Worm (Caenorhabditis elegans) whole organism, L1 larva: ENCODE measurements around the gene T23B7.3.
A peak's percentile ranks its signal among the peaks of the same experiment; 100 is the strongest.

ENCODE experiments used
- aha-1 ChIP-seq: fragments of 150-350 bp; optimal IDR thresholded peaks from 2 replicates; lab custom pipeline; 2014; ENCODE audit warnings: missing biosample characterization, missing genetic modification characterization
- blmp-1 ChIP-seq: fragments of 150-350 bp; optimal IDR thresholded peaks from 2 replicates; lab custom pipeline; 2014; ENCODE audit warnings: missing biosample characterization, missing genetic modification characterization
- ces-1 ChIP-seq: fragments of 150-350 bp; optimal IDR thresholded peaks from 2 replicates; lab custom pipeline; 2014; ENCODE audit warnings: missing biosample characterization, missing genetic modification reagents, missing genetic modification characterization
- fkh-10 ChIP-seq: sonication (generic microtip); optimal IDR thresholded peaks from 2 replicates; lab custom pipeline; 2017; ENCODE audit warnings: missing biosample characterization, missing genetic modification reagents, missing genetic modification characterization
- jun-1 ChIP-seq: fragments of 150-350 bp; optimal IDR thresholded peaks from 2 replicates; lab custom pipeline; 2014; ENCODE audit warnings: missing biosample characterization, missing genetic modification reagents, missing genetic modification characterization
- lin-35 ChIP-seq, 2 experiments: fragments of 150-350 bp; optimal IDR thresholded peaks; 2 replicates each; lab custom pipeline; 2014; ENCODE audit warnings: missing biosample characterization in 2 of 2, missing genetic modification characterization in 2 of 2, missing genetic modification reagents in 2 of 2
- nhr-11 ChIP-seq: fragments of 150-350 bp; optimal IDR thresholded peaks from 2 replicates; lab custom pipeline; 2014; ENCODE audit warnings: missing biosample characterization, missing genetic modification characterization
- nhr-12 ChIP-seq: sonication (generic microtip); optimal IDR thresholded peaks from 2 replicates; lab custom pipeline; 2017; ENCODE audit warnings: missing biosample characterization, missing genetic modification characterization
- nhr-77 ChIP-seq: fragments of 150-350 bp; optimal IDR thresholded peaks from 2 replicates; lab custom pipeline; 2014; ENCODE audit warnings: missing biosample characterization, missing genetic modification characterization
- sox-4 ChIP-seq: sonication (generic microtip); optimal IDR thresholded peaks from 2 replicates; lab custom pipeline; 2016; ENCODE audit warnings: missing genetic modification characterization, missing compliant biosample characterization
- unc-130 ChIP-seq: fragments of 150-350 bp; optimal IDR thresholded peaks from 2 replicates; lab custom pipeline; 2017; ENCODE audit warnings: missing biosample characterization, missing genetic modification characterization, inconsistent platforms
- zag-1 ChIP-seq: fragments of 150-350 bp; optimal IDR thresholded peaks from 2 replicates; lab custom pipeline; 2014; ENCODE audit warnings: missing biosample characterization, missing genetic modification characterization

DNA sequence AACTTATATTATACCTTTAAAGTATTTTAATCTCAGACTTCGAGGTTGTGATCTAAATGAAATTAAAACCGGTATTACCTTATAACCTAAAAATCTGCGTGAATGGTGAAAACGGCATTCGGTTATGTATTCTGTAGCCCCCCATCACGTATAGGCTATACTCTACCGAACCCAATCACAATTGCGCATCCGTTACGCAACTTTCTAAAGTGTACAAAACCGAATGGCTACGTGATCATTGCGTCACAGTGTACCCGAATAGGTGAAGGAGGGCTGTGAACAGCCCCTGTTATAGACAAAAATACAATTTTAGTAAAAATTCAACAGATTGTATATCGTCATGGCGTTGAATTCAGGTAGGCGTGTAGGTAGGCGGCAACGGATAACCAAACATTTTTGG is 27.4 kb upstream of the T23B7.3 start:
- no peak for TF ChIP-seq fkh-10 (GFP tag; lab: Kevin White, UChicago)
- no peak for TF ChIP-seq zag-1 (tag; lab: Kevin White, UChicago)
- TF ChIP-seq lin-35 (GFP tag; optimal IDR thresholded peaks at IDR 0.05; lab: Kevin White, UChicago) = no peak
- TF ChIP-seq jun-1 = no peak
- peak; percentile 58 for TF ChIP-seq blmp-1 (tag; lab: Kevin White, UChicago)
- TF ChIP-seq sox-4 (tag; lab: Kevin White, UChicago) = no peak
- TF ChIP-seq nhr-12 (tag; lab: Kevin White, UChicago) = no peak
- no peak for TF ChIP-seq nhr-11 (tag; lab: Kevin White, UChicago)
- TF ChIP-seq aha-1 (tag; lab: Kevin White, UChicago) = no peak
- no peak for TF ChIP-seq nhr-77 (tag; lab: Kevin White, UChicago)
- no peak for TF ChIP-seq unc-130 (tag; lab: Kevin White, UChicago)
- TF ChIP-seq ces-1 (GFP tag; lab: Kevin White, UChicago) = no peak
